Fruit fly (Drosophila melanogaster) whole organism, adult: ENCODE results near the gene CG15529.

Experiments
- CG11617 ChIP-seq: fragments of 200-800 bp; sonication (Bioruptor generic); optimal IDR thresholded peaks from 2 replicates; lab custom pipeline; 2017; ENCODE audit warnings: mild to moderate bottlenecking, missing biosample characterization, missing genetic modification reagents, missing genetic modification characterization
- CG12768 ChIP-seq: fragments of 200-800 bp; sonication (Bioruptor generic); optimal IDR thresholded peaks from 2 replicates; lab custom pipeline; 2017; ENCODE audit warnings: missing biosample characterization, missing genetic modification characterization, mild to moderate bottlenecking, moderate library complexity, missing genetic modification reagents
- CG7045 ChIP-seq: fragments of 200-800 bp; sonication (Bioruptor generic); optimal IDR thresholded peaks from 2 replicates; lab custom pipeline; 2017; ENCODE audit warnings: missing biosample characterization, mild to moderate bottlenecking, missing genetic modification characterization
- Hr96 ChIP-seq: fragments of 200-800 bp; sonication (Bioruptor generic); optimal IDR thresholded peaks from 2 replicates; lab custom pipeline; 2016; ENCODE audit warnings: missing biosample characterization, missing genetic modification characterization
- bab1 ChIP-seq: fragments of 200-800 bp; sonication (Bioruptor generic); optimal IDR thresholded peaks from 3 replicates; lab custom pipeline; 2019; ENCODE audit warnings: missing biosample characterization, mild to moderate bottlenecking, missing genetic modification characterization, moderate library complexity
- cnc ChIP-seq, 2 experiments: fragments of >200 bp; optimal IDR thresholded peaks; 2 replicates each; lab custom pipeline; 2017
- kay ChIP-seq: fragments of 200-800 bp; sonication (Bioruptor generic); peaks from one replicate; lab custom pipeline; 2016; ENCODE audit warnings: missing biosample characterization, missing genetic modification characterization, borderline replicate concordance
- ovo ChIP-seq: fragments of 200-800 bp; sonication (Bioruptor generic); optimal IDR thresholded peaks from 2 replicates; lab custom pipeline; 2016; ENCODE audit warnings: missing biosample characterization, missing genetic modification characterization
- pad ChIP-seq: fragments of 200-800 bp; sonication (Bioruptor generic); optimal IDR thresholded peaks from 3 replicates; lab custom pipeline; 2017; ENCODE audit warnings: missing biosample characterization, missing genetic modification characterization, mild to moderate bottlenecking, moderate library complexity, missing genetic modification reagents
- tj ChIP-seq: fragments of 200-800 bp; sonication (Bioruptor generic); optimal IDR thresholded peaks from 3 replicates; lab custom pipeline; 2017; ENCODE audit warnings: missing biosample characterization, mild to moderate bottlenecking, missing genetic modification characterization, moderate library complexity
- toe ChIP-seq: fragments of 200-800 bp; sonication (Bioruptor generic); optimal IDR thresholded peaks from 2 replicates; lab custom pipeline; 2016; ENCODE audit warnings: missing biosample characterization, missing genetic modification characterization

DNA sequence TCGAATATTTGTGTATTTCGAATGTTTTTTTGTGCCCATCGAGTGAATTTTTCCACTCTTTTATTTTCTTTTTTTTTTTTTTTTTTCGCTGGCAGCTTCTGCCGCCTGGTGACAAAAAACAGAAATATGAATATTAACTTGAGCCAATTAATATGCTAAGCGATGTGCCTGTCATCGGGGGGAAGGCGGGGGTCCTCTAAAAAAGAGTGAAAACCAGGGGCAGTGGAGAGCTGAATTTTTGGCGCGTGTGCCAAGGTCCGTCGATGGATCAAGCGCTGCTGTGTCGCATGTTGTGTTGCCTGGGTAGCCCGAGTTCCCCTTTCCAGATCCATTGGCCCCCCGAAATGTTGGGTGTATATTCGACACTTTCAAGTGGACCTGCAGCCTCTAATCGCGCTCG lies 46.1 kb upstream of the CG15529 start:
- TF ChIP-seq Hr96 (GFP tag; lab: Kevin White, UChicago) (no peak), pad (GFP tag; lab: Kevin White, UChicago) (no peak), tj (GFP tag; lab: Kevin White, UChicago) (no peak), toe (GFP tag; lab: Kevin White, UChicago) (no peak), CG7045 (GFP tag; lab: Kevin White, UChicago) (no peak), kay (GFP tag; lab: Kevin White, UChicago) (no peak), bab1 (GFP tag; lab: Kevin White, UChicago) (no peak), cnc (optimal IDR thresholded peaks at IDR 0.05; lab: Kevin White, UChicago) (no peak), CG12768 (no peak), CG11617 (no peak), ovo (GFP tag; lab: Kevin White, UChicago) (no peak)
